Worm (Caenorhabditis elegans): ENCODE results near the gene F37C12.21.

F37C12.21 gene

ce11 chrIII:7162065-7162762, 25.9 kb upstream of the F37C12.21 start, which contains the start of the genes syf-2 and K04G7.1 (continued):
- TF ChIP-seq unc-130 (GFP tag; optimal IDR thresholded peaks at IDR 0.05), result peak; percentile 62
- peak; percentile 51 for TF ChIP-seq ztf-26 (tag; optimal IDR thresholded peaks at IDR 0.05)
- peak; percentile 77 for TF ChIP-seq snpc-4 (GFP tag; optimal IDR thresholded peaks at IDR 0.05)
- peak; percentile 50 to 81 (median 66) for TF ChIP-seq snpc-4 (tag; optimal IDR thresholded peaks at IDR 0.05)
- TF ChIP-seq xnd-1 (tag; optimal IDR thresholded peaks at IDR 0.05), result no peak
- TF ChIP-seq hsf-1 (GFP tag; IDR thresholded peaks at IDR 0.05), result peak; percentile 62; the same call in 1 of the 2 replicates
- no peak for TF ChIP-seq mxl-1 (tag; optimal IDR thresholded peaks at IDR 0.05)
- TF ChIP-seq snpc-1.1 (tag; optimal IDR thresholded peaks at IDR 0.05; ENCODE audit: insufficient read depth), result peak; percentile 74
- TF ChIP-seq repo-1 (tag; optimal IDR thresholded peaks at IDR 0.05), result peak; percentile 1
- peak; percentile 88 for TF ChIP-seq rcor-1 (GFP tag; IDR thresholded peaks at IDR 0.05)
- no peak for TF ChIP-seq egl-18 (GFP tag; IDR thresholded peaks at IDR 0.05)
- peak; percentile 71 for TF ChIP-seq tbp1 (GFP tag; optimal IDR thresholded peaks at IDR 0.05)
- TF ChIP-seq lin-35 (GFP tag; optimal IDR thresholded peaks at IDR 0.05), result peak; percentile 39 to 93 (median 45)
- no peak for TF ChIP-seq ztf-25 (GFP tag; IDR thresholded peaks at IDR 0.05)
- peak; percentile 77 for TF ChIP-seq zfh-2 (GFP tag; conservative IDR thresholded peaks at IDR 0.05)
- TF ChIP-seq die-1 (tag; optimal IDR thresholded peaks at IDR 0.05), result no peak
- no peak for TF ChIP-seq Y53F4B.3 (GFP tag; IDR thresholded peaks at IDR 0.05)
- no peak for TF ChIP-seq zim-3 (tag; optimal IDR thresholded peaks at IDR 0.05)
- peak; percentile 84; the same call in 1 of the 2 replicates for TF ChIP-seq Y95B8A.8 (GFP tag; IDR thresholded peaks at IDR 0.05)
- no peak for TF ChIP-seq ztf-6 (GFP tag; IDR thresholded peaks at IDR 0.05)
- TF ChIP-seq bed-1 (GFP tag; IDR thresholded peaks at IDR 0.05), result no peak
- TF ChIP-seq ceh-27 (GFP tag; optimal IDR thresholded peaks at IDR 0.05), result peak; percentile 69
- 0 out of 2 replicates have a peak, but pooled peaks have one; percentile 44 for TF ChIP-seq B0019.2 (GFP tag; conservative IDR thresholded peaks at IDR 0.05)
- no peak for TF ChIP-seq ama-1 (optimal IDR thresholded peaks at IDR 0.05)
- no peak for TF ChIP-seq ama-1 (GFP tag; optimal IDR thresholded peaks at IDR 0.05)
- TF ChIP-seq F33H1.4 (GFP tag; IDR thresholded peaks at IDR 0.05), result peak; percentile 80
- no peak for TF ChIP-seq egrh-3 (GFP tag; IDR thresholded peaks at IDR 0.05)
- peak; percentile 85 for TF ChIP-seq lir-1 (GFP tag; conservative IDR thresholded peaks at IDR 0.05)
- no peak for TF ChIP-seq tbx-9 (tag; optimal IDR thresholded peaks at IDR 0.05; ENCODE audit: borderline replicate concordance)
- no peak for TF ChIP-seq ets-4 (GFP tag; optimal IDR thresholded peaks at IDR 0.05)
- TF ChIP-seq lin-26 (GFP tag; IDR thresholded peaks at IDR 0.05), result no peak
- peak; percentile 89 for TF ChIP-seq tlf-1 (GFP tag; optimal IDR thresholded peaks at IDR 0.05)
- no peak for TF ChIP-seq dpff-1 (tag; optimal IDR thresholded peaks at IDR 0.05)
- TF ChIP-seq dox-1 (GFP tag; IDR thresholded peaks at IDR 0.05), result peak; percentile 95
- peak; percentile 94 for TF ChIP-seq ekl-4 (GFP tag; IDR thresholded peaks at IDR 0.05)
- peak; percentile 32 for TF ChIP-seq him-1 (tag; optimal IDR thresholded peaks at IDR 0.05)
- no peak for TF ChIP-seq Y56A3A.18 (GFP tag; IDR thresholded peaks at IDR 0.05)
- TF ChIP-seq sdz-38 (tag; optimal IDR thresholded peaks at IDR 0.05), result no peak
- peak; percentile 92 for TF ChIP-seq pha-4 (tag; optimal IDR thresholded peaks at IDR 0.05)
- TF ChIP-seq aptf-2 (GFP tag; conservative IDR thresholded peaks at IDR 0.05), result no peak
- TF ChIP-seq dpl-1 (GFP tag; optimal IDR thresholded peaks at IDR 0.05), result peak; percentile 77
- TF ChIP-seq F57C9.4 (tag; optimal IDR thresholded peaks at IDR 0.05), result no peak
- no peak for TF ChIP-seq nhr-27 (tag; optimal IDR thresholded peaks at IDR 0.05)
- no peak for TF ChIP-seq egl-44 (GFP tag; IDR thresholded peaks at IDR 0.05)
- no peak for TF ChIP-seq F55B11.4 (tag; optimal IDR thresholded peaks at IDR 0.05; ENCODE audit: borderline replicate concordance, insufficient read depth)
- TF ChIP-seq unc-62 (GFP tag; optimal IDR thresholded peaks at IDR 0.05), result peak; percentile 20
- peak; percentile 86 for TF ChIP-seq D2030.7 (GFP tag; IDR thresholded peaks at IDR 0.05)
- TF ChIP-seq F37B4.10 (GFP tag; IDR thresholded peaks at IDR 0.05), result no peak
- no peak for TF ChIP-seq hlh-26 (GFP tag; conservative IDR thresholded peaks at IDR 0.05)

Data from whole organism, young adult.